Fruit fly (Drosophila melanogaster) whole organism, embryonic: ENCODE data around the gene Ets97D.

ENCODE experiments used
- ATbp ChIP-seq: fragments of 200-800 bp; sonication (Bioruptor generic); optimal IDR thresholded peaks from 2 replicates; lab custom pipeline; 2017; ENCODE audit warnings: missing biosample characterization, mild to moderate bottlenecking, missing genetic modification characterization, missing genetic modification reagents
- Bgb ChIP-seq: fragments of 200-800 bp; sonication (Bioruptor generic); IDR thresholded peaks from 2 replicates; pipeline ENCODE4 v1.3.6; 2022; ENCODE audit warnings: missing biosample characterization, missing genetic modification characterization; ENCODE audit not compliant: partially characterized antibody
- BtbVII ChIP-seq: fragments of 200-800 bp; sonication (Bioruptor generic); optimal IDR thresholded peaks from 3 replicates; lab custom pipeline; 2017; ENCODE audit warnings: missing biosample characterization, mild to moderate bottlenecking, missing genetic modification characterization
- CG10431 ChIP-seq: fragments of 200-800 bp; sonication (Bioruptor generic); optimal IDR thresholded peaks from 3 replicates; lab custom pipeline; 2018; ENCODE audit warnings: missing biosample characterization, mild to moderate bottlenecking, missing genetic modification characterization
- CG11723 ChIP-seq: fragments of 200-800 bp; sonication (Bioruptor generic); optimal IDR thresholded peaks from 2 replicates; lab custom pipeline; 2017; ENCODE audit warnings: missing biosample characterization, mild to moderate bottlenecking, missing genetic modification characterization
- CG12659 ChIP-seq: fragments of 200-800 bp; sonication (Bioruptor generic); optimal IDR thresholded peaks from 3 replicates; lab custom pipeline; 2017; ENCODE audit warnings: mild to moderate bottlenecking, missing biosample characterization, missing genetic modification reagents, missing genetic modification characterization
- CG13296 ChIP-seq: fragments of 200-800 bp; sonication (Bioruptor generic); optimal IDR thresholded peaks from 3 replicates; lab custom pipeline; 2018; ENCODE audit warnings: missing biosample characterization, mild to moderate bottlenecking, missing genetic modification characterization
- CG14860 ChIP-seq: fragments of 200-800 bp; sonication (Bioruptor generic); IDR thresholded peaks from 3 replicates; pipeline ENCODE4 v1.3.6; 2022; ENCODE audit warnings: missing biosample characterization, missing genetic modification characterization; ENCODE audit not compliant: partially characterized antibody
- CG15479 ChIP-seq: fragments of 200-800 bp; sonication (Bioruptor generic); optimal IDR thresholded peaks from 3 replicates; lab custom pipeline; 2019; ENCODE audit warnings: missing biosample characterization, mild to moderate bottlenecking, missing genetic modification characterization, moderate library complexity
- CG17802 ChIP-seq: fragments of 200-800 bp; sonication (Bioruptor generic); optimal IDR thresholded peaks from 2 replicates; lab custom pipeline; 2018; ENCODE audit warnings: missing biosample characterization, mild to moderate bottlenecking, missing genetic modification characterization, moderate library complexity
- CG30431 ChIP-seq: fragments of 200-800 bp; sonication (Bioruptor generic); optimal IDR thresholded peaks from 2 replicates; lab custom pipeline; 2017; ENCODE audit warnings: missing biosample characterization, missing genetic modification characterization
- CG7839 ChIP-seq: fragments of 200-800 bp; sonication (Bioruptor generic); optimal IDR thresholded peaks from 3 replicates; lab custom pipeline; 2018; ENCODE audit warnings: missing biosample characterization, mild to moderate bottlenecking, missing genetic modification characterization, moderate library complexity
- CG8089 ChIP-seq: fragments of 200-800 bp; sonication (Bioruptor generic); optimal IDR thresholded peaks from 3 replicates; lab custom pipeline; 2016; ENCODE audit warnings: missing biosample characterization, missing genetic modification characterization
- CG8924 ChIP-seq: fragments of 200-800 bp; optimal IDR thresholded peaks from 3 replicates; lab custom pipeline; 2019; ENCODE audit warnings: missing biosample characterization, mild to moderate bottlenecking, missing genetic modification characterization, moderate library complexity
- CG8944 ChIP-seq: fragments of 200-800 bp; sonication (Bioruptor generic); optimal IDR thresholded peaks from 3 replicates; lab custom pipeline; 2016; ENCODE audit warnings: missing biosample characterization, missing genetic modification characterization
- CG9437 ChIP-seq: fragments of 200-800 bp; sonication (Bioruptor generic); optimal IDR thresholded peaks from 2 replicates; lab custom pipeline; 2018; ENCODE audit warnings: missing biosample characterization, mild to moderate bottlenecking, missing genetic modification characterization
- Dip2 ChIP-seq: fragments of 200-800 bp; sonication (Bioruptor generic); IDR thresholded peaks from 2 replicates; pipeline ENCODE4 v1.3.6; 2022; ENCODE audit warnings: missing biosample characterization, missing genetic modification characterization
- Fer2 ChIP-seq: fragments of 200-800 bp; sonication (Bioruptor generic); optimal IDR thresholded peaks from 2 replicates; lab custom pipeline; 2018; ENCODE audit warnings: missing biosample characterization, mild to moderate bottlenecking, missing genetic modification characterization, moderate library complexity
- HLH3B ChIP-seq: fragments of 200-800 bp; sonication (Bioruptor generic); IDR thresholded peaks from 2 replicates; pipeline ENCODE4 v1.3.6; 2022; ENCODE audit warnings: missing biosample characterization, missing genetic modification characterization
- HLH54F ChIP-seq: fragments of 200-800 bp; sonication (Bioruptor generic); optimal IDR thresholded peaks from 3 replicates; lab custom pipeline; 2016; ENCODE audit warnings: missing biosample characterization, missing genetic modification characterization
- Hr78 ChIP-seq, 2 experiments: fragments of 200-800 bp in 1 of 2; fragments of >200 bp in 1 of 2; sonication (Bioruptor generic) in 1 of 2; optimal IDR thresholded peaks; 2 replicates each; lab custom pipeline; 2017 to 2019; ENCODE audit warnings: missing biosample characterization in 2 of 2, missing genetic modification characterization in 2 of 2, mild to moderate bottlenecking in 1 of 2, moderate library complexity in 1 of 2
- Lim3 ChIP-seq: fragments of 200-800 bp; sonication (Bioruptor generic); IDR thresholded peaks from 2 replicates; pipeline ENCODE4 v1.3.6; 2022; ENCODE audit warnings: missing biosample characterization, missing genetic modification characterization
- Med ChIP-seq: fragments of 200-800 bp; sonication (Bioruptor generic); peaks from one replicate; lab custom pipeline; 2016; ENCODE audit warnings: missing biosample characterization, missing genetic modification characterization, mild to moderate bottlenecking, inconsistent platforms, moderate library complexity
- Ptx1 ChIP-seq: fragments of 200-800 bp; sonication (Bioruptor generic); IDR thresholded peaks from 2 replicates; pipeline ENCODE4 v1.3.6; 2022; ENCODE audit warnings: missing biosample characterization, missing genetic modification characterization
- Spps ChIP-seq: fragments of 200-800 bp; sonication (Bioruptor generic); optimal IDR thresholded peaks from 2 replicates; lab custom pipeline; 2018; ENCODE audit warnings: missing biosample characterization, mild to moderate bottlenecking, missing genetic modification characterization
- Sry-δ ChIP-seq: fragments of 200-800 bp; sonication (Bioruptor generic); optimal IDR thresholded peaks from 2 replicates; lab custom pipeline; 2016; ENCODE audit warnings: missing biosample characterization, missing genetic modification characterization
- al ChIP-seq: fragments of 200-800 bp; sonication (Bioruptor generic); IDR thresholded peaks from 2 replicates; pipeline ENCODE4 v1.3.6; 2022; ENCODE audit warnings: missing biosample characterization, missing genetic modification characterization
- az2 ChIP-seq: fragments of 200-800 bp; sonication (Bioruptor generic); optimal IDR thresholded peaks from 3 replicates; lab custom pipeline; 2016; ENCODE audit warnings: missing biosample characterization, missing genetic modification characterization
- bigmax ChIP-seq: fragments of 200-800 bp; sonication (Bioruptor generic); optimal IDR thresholded peaks from 2 replicates; lab custom pipeline; 2018; ENCODE audit warnings: missing biosample characterization, mild to moderate bottlenecking, missing genetic modification characterization
- bsh ChIP-seq, 2 experiments: fragments of 200-800 bp; sonication (Bioruptor generic); optimal IDR thresholded peaks; 2 replicates each; lab custom pipeline; 2017 to 2018; ENCODE audit warnings: mild to moderate bottlenecking in 2 of 2, missing biosample characterization in 2 of 2, missing genetic modification characterization in 2 of 2, moderate library complexity in 1 of 2
- cato ChIP-seq: fragments of 200-800 bp; sonication (Bioruptor generic); optimal IDR thresholded peaks from 2 replicates; lab custom pipeline; 2016; ENCODE audit warnings: missing biosample characterization, missing genetic modification characterization, borderline replicate concordance
- cwo ChIP-seq: fragments of 200-800 bp; sonication (Bioruptor generic); optimal IDR thresholded peaks from 3 replicates; lab custom pipeline; 2017; ENCODE audit warnings: missing biosample characterization, missing genetic modification characterization, mild to moderate bottlenecking, moderate library complexity, missing genetic modification reagents
- disco-r ChIP-seq: fragments of 200-800 bp; sonication (Bioruptor generic); optimal IDR thresholded peaks from 2 replicates; lab custom pipeline; 2016; ENCODE audit warnings: missing biosample characterization, missing genetic modification characterization
- dmrt11E ChIP-seq: fragments of 200-800 bp; sonication (Bioruptor generic); optimal IDR thresholded peaks from 3 replicates; lab custom pipeline; 2018; ENCODE audit warnings: missing biosample characterization, mild to moderate bottlenecking, missing genetic modification characterization, moderate library complexity
- ems ChIP-seq: fragments of 200-800 bp; sonication (Bioruptor generic); optimal IDR thresholded peaks from 3 replicates; lab custom pipeline; 2016; ENCODE audit warnings: missing biosample characterization, missing genetic modification characterization
- grau ChIP-seq: fragments of 200-800 bp; optimal IDR thresholded peaks from 3 replicates; lab custom pipeline; 2019; ENCODE audit warnings: missing biosample characterization, mild to moderate bottlenecking, missing genetic modification characterization, moderate library complexity
- gsb-n ChIP-seq: fragments of 200-800 bp; sonication (Bioruptor generic); optimal IDR thresholded peaks from 3 replicates; lab custom pipeline; 2018; ENCODE audit warnings: missing biosample characterization, mild to moderate bottlenecking, missing genetic modification characterization
- gt ChIP-seq: fragments of 200-800 bp; sonication (Bioruptor generic); IDR thresholded peaks from 2 replicates; pipeline ENCODE4 v1.3.6; 2022; ENCODE audit warnings: missing biosample characterization, missing genetic modification characterization
- jing ChIP-seq: fragments of 200-800 bp; sonication (Bioruptor generic); optimal IDR thresholded peaks from 2 replicates; lab custom pipeline; 2018; ENCODE audit warnings: missing biosample characterization, mild to moderate bottlenecking, missing genetic modification characterization
- luna ChIP-seq: fragments of 200-800 bp; sonication (Bioruptor generic); optimal IDR thresholded peaks from 2 replicates; lab custom pipeline; 2016; ENCODE audit warnings: missing biosample characterization, missing genetic modification characterization
- peb ChIP-seq: fragments of 200-800 bp; sonication (Bioruptor generic); IDR thresholded peaks from 2 replicates; pipeline ENCODE4 v1.3.6; 2022; ENCODE audit warnings: missing biosample characterization, missing genetic modification characterization
- psq ChIP-seq: fragments of 200-800 bp; sonication (Bioruptor generic); optimal IDR thresholded peaks from 2 replicates; lab custom pipeline; 2017; ENCODE audit warnings: missing biosample characterization, missing genetic modification characterization
- salm ChIP-seq: fragments of 200-800 bp; sonication (Bioruptor generic); optimal IDR thresholded peaks from 2 replicates; lab custom pipeline; 2018; ENCODE audit warnings: missing biosample characterization, mild to moderate bottlenecking, missing genetic modification characterization
- sqz ChIP-seq: fragments of 200-800 bp; sonication (Bioruptor generic); optimal IDR thresholded peaks from 3 replicates; lab custom pipeline; 2018; ENCODE audit warnings: missing biosample characterization, mild to moderate bottlenecking, missing genetic modification characterization
- tll ChIP-seq, 2 experiments: fragments of 200-800 bp in 1 of 2; fragments of >200 bp in 1 of 2; sonication (Bioruptor generic) in 1 of 2; optimal IDR thresholded peaks; 2 replicates each; lab custom pipeline; 2017 to 2019; ENCODE audit warnings: missing biosample characterization in 2 of 2, missing genetic modification characterization in 2 of 2, mild to moderate bottlenecking in 1 of 2, moderate library complexity in 1 of 2
- trh ChIP-seq: fragments of 200-800 bp; sonication (Bioruptor generic); optimal IDR thresholded peaks from 2 replicates; lab custom pipeline; 2016; ENCODE audit warnings: missing biosample characterization, missing genetic modification characterization
- vnd ChIP-seq: fragments of 200-800 bp; sonication (Bioruptor generic); IDR thresholded peaks from 3 replicates; pipeline ENCODE4 v1.3.6; 2022; ENCODE audit warnings: missing biosample characterization, missing genetic modification characterization; ENCODE audit not compliant: partially characterized antibody
- wdn ChIP-seq: fragments of 200-800 bp; sonication (Bioruptor generic); IDR thresholded peaks from 2 replicates; pipeline ENCODE4 v1.3.6; 2022; ENCODE audit warnings: missing biosample characterization, missing genetic modification characterization
- wek ChIP-seq: fragments of 200-800 bp; sonication (Bioruptor generic); optimal IDR thresholded peaks from 3 replicates; lab custom pipeline; 2018; ENCODE audit warnings: missing biosample characterization, mild to moderate bottlenecking, missing genetic modification characterization, moderate library complexity
- zfh2 ChIP-seq: fragments of 200-800 bp; sonication (Bioruptor generic); optimal IDR thresholded peaks from 2 replicates; lab custom pipeline; 2016; ENCODE audit warnings: missing biosample characterization, missing genetic modification characterization

Ets97D gene

dm6 chr3R:26886283-26886689 is 26.4 kb downstream of the Ets97D start (continued):
- peak; percentile 37 for TF ChIP-seq sqz (GFP tag; lab: Kevin White, UChicago)
- no peak for TF ChIP-seq HLH54F (GFP tag; lab: Kevin White, UChicago)
- no peak for TF ChIP-seq CG8089 (GFP tag; lab: Kevin White, UChicago)
- TF ChIP-seq trh: no peak
- TF ChIP-seq tll (GFP tag; optimal IDR thresholded peaks at IDR 0.05; lab: Kevin White, UChicago): peak in 1 of 2 experiments; percentile 19
- peak; percentile 65 for TF ChIP-seq CG13296 (GFP tag; lab: Kevin White, UChicago)
- TF ChIP-seq CG15479 (GFP tag; lab: Kevin White, UChicago): no peak
- peak; percentile 88 for TF ChIP-seq dmrt11E (tag; lab: Kevin White, UChicago)
- TF ChIP-seq ATbp: peak; percentile 70
- peak in 1 of 2 experiments; percentile 46 for TF ChIP-seq Hr78 (GFP tag; optimal IDR thresholded peaks at IDR 0.05; lab: Kevin White, UChicago)
- TF ChIP-seq az2 (GFP tag; lab: Kevin White, UChicago): peak; percentile 65
- TF ChIP-seq jing (GFP tag; lab: Kevin White, UChicago): no peak
- no peak for TF ChIP-seq CG8944
- TF ChIP-seq CG12659 (GFP tag; lab: Kevin White, UChicago): peak; percentile 46
- peak; percentile 60 for TF ChIP-seq Ptx1
- no peak for TF ChIP-seq Bgb (GFP tag; lab: Robert Waterston, UW)
- TF ChIP-seq Fer2: peak; percentile 5
- peak; percentile 68 for TF ChIP-seq HLH3B (GFP tag; lab: Robert Waterston, UW)
- TF ChIP-seq grau: peak; percentile 79
- peak; percentile 12; the same call in 1 of the 2 replicates for TF ChIP-seq gt (GFP tag; lab: Robert Waterston, UW)
- peak; percentile 41 for TF ChIP-seq CG30431 (GFP tag; lab: Kevin White, UChicago)
- TF ChIP-seq Lim3: no peak
- peak; percentile 22; the same call in 1 of the 2 replicates for TF ChIP-seq peb (GFP tag; lab: Robert Waterston, UW)
- TF ChIP-seq CG7839: peak; percentile 82
- no peak for TF ChIP-seq vnd (GFP tag; lab: Robert Waterston, UW)
- TF ChIP-seq Spps (tag; lab: Kevin White, UChicago): peak; percentile 63
- peak; percentile 17 for TF ChIP-seq wek (GFP tag; lab: Kevin White, UChicago)
- no peak; the same call in 1 of the 2 replicates for TF ChIP-seq al (GFP tag; lab: Robert Waterston, UW)
- TF ChIP-seq CG14860 (GFP tag; lab: Robert Waterston, UW): no peak
- TF ChIP-seq CG10431: peak; percentile 24
- TF ChIP-seq cato: no peak
- peak; percentile 75 for TF ChIP-seq Med (GFP tag; lab: Kevin White, UChicago)
- no peak for TF ChIP-seq psq (GFP tag; lab: Kevin White, UChicago)
- no peak for TF ChIP-seq Dip2 (GFP tag; lab: Robert Waterston, UW)
- TF ChIP-seq cwo (GFP tag; lab: Kevin White, UChicago): peak; percentile 49
- peak; percentile 47 for TF ChIP-seq CG11723 (GFP tag; lab: Kevin White, UChicago)
- no peak for TF ChIP-seq Sry-δ (GFP tag; lab: Kevin White, UChicago)
- no peak; the same call in 1 of the 2 replicates for TF ChIP-seq wdn (GFP tag; lab: Robert Waterston, UW)
- no peak for TF ChIP-seq luna (GFP tag; lab: Kevin White, UChicago)
- TF ChIP-seq gsb-n: peak; percentile 88
- no peak for TF ChIP-seq bigmax (GFP tag; lab: Kevin White, UChicago)
- no peak for TF ChIP-seq ems
- TF ChIP-seq CG9437 (GFP tag; lab: Kevin White, UChicago): peak; percentile 58
- peak; percentile 55 for TF ChIP-seq BtbVII (GFP tag; lab: Kevin White, UChicago)
- TF ChIP-seq CG17802 (tag; lab: Kevin White, UChicago): no peak
- no peak for TF ChIP-seq zfh2
- peak; percentile 80 to 85 for TF ChIP-seq bsh (GFP tag; optimal IDR thresholded peaks at IDR 0.05; lab: Kevin White, UChicago)
- no peak for TF ChIP-seq disco-r (GFP tag; lab: Kevin White, UChicago)
- TF ChIP-seq salm (tag; lab: Kevin White, UChicago): peak; percentile 43
- TF ChIP-seq CG8924 (tag; lab: Kevin White, UChicago): peak; percentile 87
